Fruit fly (Drosophila melanogaster) S2 (cell line): Measurements from ENCODE around the gene Oat.

ENCODE experiments used
- CG8478 ChIP-seq: fragments of >200 bp; optimal IDR thresholded peaks from 2 replicates; lab custom pipeline; 2018
- CTCF ChIP-seq, 2 experiments: fragments of >200 bp; optimal IDR thresholded peaks; 2 replicates each; lab custom pipeline; 2018

DNA sequence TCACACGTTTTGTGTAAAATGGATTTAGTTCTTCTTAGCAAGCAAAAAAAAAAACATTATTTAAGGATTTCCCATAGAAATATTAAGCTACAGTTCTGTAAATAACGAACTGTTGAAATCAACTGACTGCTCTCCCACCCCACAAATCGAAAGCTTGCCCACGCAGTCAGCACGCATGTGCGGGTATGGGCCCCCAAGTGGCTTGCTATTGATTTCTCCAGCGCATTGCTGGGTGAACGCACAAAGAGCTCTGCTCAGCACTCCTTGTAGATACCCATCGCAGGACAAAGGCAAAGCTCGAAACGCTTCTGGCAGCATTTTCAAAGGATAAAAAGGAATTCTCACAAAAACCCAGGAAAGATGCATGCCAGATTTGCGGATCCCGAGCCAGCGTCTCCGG, 48.2 kb downstream of the Oat start, which contains the start of gene CG9368:
- TF ChIP-seq CG8478 (lab: Kevin White, UChicago) (no peak), CTCF (optimal IDR thresholded peaks at IDR 0.05; lab: Kevin White, UChicago) (no peak)
